Worm (Caenorhabditis elegans) whole organism, young adult: Measurements from ENCODE around the gene dgk-1.

ENCODE experiments used
- Y56A3A.18 ChIP-seq: fragments of 200-800 bp; sonication (Bioruptor generic); IDR thresholded peaks from 2 replicates; pipeline ENCODE4 v1.3.6; 2022; ENCODE audit warnings: missing genetic modification reagents, missing genetic modification characterization, missing compliant biosample characterization
- him-1 ChIP-seq: sonication (generic microtip); optimal IDR thresholded peaks from 2 replicates; lab custom pipeline; 2016; ENCODE audit warnings: missing genotype, missing genetic modification reagents, missing genetic modification characterization, missing compliant biosample characterization
- pha-4 ChIP-seq: fragments of 150-350 bp; sonication (generic microtip); optimal IDR thresholded peaks from 2 replicates; lab custom pipeline; 2014; ENCODE audit warnings: missing biosample characterization, missing genetic modification reagents, missing genetic modification characterization
- unc-62 ChIP-seq: fragments of 150-350 bp; optimal IDR thresholded peaks from 2 replicates; lab custom pipeline; 2014; ENCODE audit warnings: missing biosample characterization, missing genetic modification reagents, missing genetic modification characterization

DNA sequence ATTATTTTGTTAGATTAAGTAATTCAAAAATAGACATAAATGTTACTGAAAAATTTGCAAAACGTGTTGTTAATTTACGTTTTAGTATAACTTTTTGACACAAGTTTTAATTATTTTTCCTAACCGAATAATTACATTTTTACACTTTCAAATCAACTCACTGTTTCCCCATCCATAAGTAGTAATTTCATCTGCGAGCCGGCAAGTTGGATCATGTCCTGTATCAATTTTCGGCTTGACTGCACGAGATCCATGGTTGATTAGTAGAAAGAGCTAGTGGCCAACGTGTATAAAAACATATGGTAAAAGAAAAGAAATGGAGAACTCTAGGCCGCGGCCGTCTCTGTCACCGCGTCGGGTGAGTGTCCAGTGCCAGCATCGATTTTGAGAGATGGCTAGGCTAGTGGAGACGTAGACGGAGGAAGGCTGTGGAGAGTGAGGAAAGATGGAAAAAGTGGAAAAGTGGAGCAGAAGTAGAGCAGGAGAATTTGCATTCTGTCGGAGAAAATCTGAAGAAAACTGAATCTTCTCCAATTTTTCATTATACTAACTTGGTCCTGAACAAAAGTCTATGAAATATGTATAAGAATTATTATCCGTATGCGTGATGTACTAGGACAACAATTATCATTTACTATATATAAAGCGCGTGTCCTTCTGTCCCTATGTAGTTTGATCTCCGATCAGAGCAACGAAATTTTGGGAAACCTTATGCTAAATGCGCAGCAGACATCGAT is 16.6 kb downstream of the dgk-1 start, which contains the start of gene vps-45:
- no peak for TF ChIP-seq unc-62 (GFP tag; lab: Kevin White, UChicago)
- no peak for TF ChIP-seq Y56A3A.18
- TF ChIP-seq him-1 (tag; lab: Kevin White, UChicago) = no peak
- TF ChIP-seq pha-4 = no peak
